Fruit fly (Drosophila melanogaster) whole organism, embryonic: ENCODE data around the gene Pmm2.

Experiments used
- BEAF-32 ChIP-seq: fragments of 200-800 bp; sonication (Bioruptor generic); optimal IDR thresholded peaks from 3 replicates; lab custom pipeline; 2017; ENCODE audit warnings: missing biosample characterization, missing genetic modification characterization, mild to moderate bottlenecking, moderate library complexity, missing genetic modification reagents
- Bdp1 ChIP-seq: fragments of 200-800 bp; sonication (Bioruptor generic); optimal IDR thresholded peaks from 3 replicates; lab custom pipeline; 2016; ENCODE audit warnings: missing biosample characterization, missing genetic modification characterization
- Bgb ChIP-seq: fragments of 200-800 bp; sonication (Bioruptor generic); IDR thresholded peaks from 2 replicates; pipeline ENCODE4 v1.3.6; 2022; ENCODE audit warnings: missing biosample characterization, missing genetic modification characterization; ENCODE audit not compliant: partially characterized antibody
- BtbVII ChIP-seq: fragments of 200-800 bp; sonication (Bioruptor generic); optimal IDR thresholded peaks from 3 replicates; lab custom pipeline; 2017; ENCODE audit warnings: missing biosample characterization, mild to moderate bottlenecking, missing genetic modification characterization
- CG10431 ChIP-seq: fragments of 200-800 bp; sonication (Bioruptor generic); optimal IDR thresholded peaks from 3 replicates; lab custom pipeline; 2018; ENCODE audit warnings: missing biosample characterization, mild to moderate bottlenecking, missing genetic modification characterization
- CG11695 ChIP-seq: fragments of 200-800 bp; sonication (Bioruptor generic); IDR thresholded peaks from 3 replicates; pipeline ENCODE4 v1.3.6; 2022; ENCODE audit warnings: missing biosample characterization, missing genetic modification characterization
- CG12769 ChIP-seq: fragments of 200-800 bp; sonication (Bioruptor generic); optimal IDR thresholded peaks from 2 replicates; lab custom pipeline; 2019; ENCODE audit warnings: missing biosample characterization, mild to moderate bottlenecking, missing genetic modification characterization, moderate library complexity
- CG13123 ChIP-seq: fragments of 200-800 bp; sonication (Bioruptor generic); optimal IDR thresholded peaks from 2 replicates; lab custom pipeline; 2016; ENCODE audit warnings: missing biosample characterization, missing genetic modification characterization
- CG15269 ChIP-seq: fragments of 200-800 bp; sonication (Bioruptor generic); optimal IDR thresholded peaks from 2 replicates; lab custom pipeline; 2018; ENCODE audit warnings: missing biosample characterization, mild to moderate bottlenecking, missing genetic modification characterization, moderate library complexity
- CG1602 ChIP-seq: fragments of 200-800 bp; sonication (Bioruptor generic); optimal IDR thresholded peaks from 3 replicates; lab custom pipeline; 2016; ENCODE audit warnings: missing biosample characterization, missing genetic modification characterization
- CG18599 ChIP-seq: fragments of 200-800 bp; sonication (Bioruptor generic); optimal IDR thresholded peaks from 3 replicates; lab custom pipeline; 2017; ENCODE audit warnings: missing biosample characterization, missing genetic modification characterization, mild to moderate bottlenecking, moderate library complexity, missing genetic modification reagents
- CG3726 ChIP-seq: fragments of 200-800 bp; sonication (Bioruptor generic); IDR thresholded peaks from 3 replicates; pipeline ENCODE4, ENCODE4 v1.3.6; 2022; ENCODE audit warnings: missing biosample characterization, missing genetic modification characterization
- CG3847 ChIP-seq: fragments of 200-800 bp; sonication (Bioruptor generic); IDR thresholded peaks from 2 replicates; pipeline ENCODE4 v1.3.6; 2022; ENCODE audit warnings: missing biosample characterization, missing genetic modification characterization
- CG4854 ChIP-seq: fragments of 200-800 bp; sonication (Bioruptor generic); optimal IDR thresholded peaks from 2 replicates; lab custom pipeline; 2016; ENCODE audit warnings: missing biosample characterization, missing genetic modification characterization, inconsistent platforms
- CG6654 ChIP-seq: fragments of 200-800 bp; sonication (Bioruptor generic); optimal IDR thresholded peaks from 2 replicates; lab custom pipeline; 2017; ENCODE audit warnings: missing biosample characterization, mild to moderate bottlenecking, missing genetic modification characterization
- CG7963 ChIP-seq: fragments of 200-800 bp; sonication (Bioruptor generic); IDR thresholded peaks from 3 replicates; pipeline ENCODE4 v1.3.6; 2022; ENCODE audit warnings: missing biosample characterization, missing genetic modification characterization; ENCODE audit not compliant: partially characterized antibody
- CG8290 ChIP-seq, 3 experiments: fragments of 200-800 bp; sonication (Bioruptor generic); optimal IDR thresholded peaks; 2 replicates each; lab custom pipeline; 2016 to 2019; ENCODE audit warnings: missing biosample characterization in 3 of 3, missing genetic modification characterization in 3 of 3, mild to moderate bottlenecking in 2 of 3, moderate library complexity in 1 of 3
- CG9215 ChIP-seq: fragments of 200-800 bp; sonication (Bioruptor generic); IDR thresholded peaks from 2 replicates; pipeline ENCODE4 v1.3.6; 2022; ENCODE audit warnings: missing biosample characterization, missing genetic modification characterization
- CHES-1-like ChIP-seq: fragments of 200-800 bp; sonication (Bioruptor generic); optimal IDR thresholded peaks from 2 replicates; lab custom pipeline; 2016; ENCODE audit warnings: missing biosample characterization, missing genetic modification characterization
- CTCF ChIP-seq: fragments of 200-800 bp; sonication (Bioruptor generic); optimal IDR thresholded peaks from 2 replicates; lab custom pipeline; 2017; ENCODE audit warnings: missing biosample characterization, mild to moderate bottlenecking, missing genetic modification characterization, moderate library complexity
- CoRest ChIP-seq: fragments of 200-800 bp; sonication (Bioruptor generic); optimal IDR thresholded peaks from 3 replicates; lab custom pipeline; 2018; ENCODE audit warnings: missing biosample characterization, mild to moderate bottlenecking, missing genetic modification characterization, moderate library complexity
- Dfd ChIP-seq, 2 experiments: fragments of >200 bp; optimal IDR thresholded peaks; 2 replicates each; lab custom pipeline; 2017; ENCODE audit warnings: missing biosample characterization in 2 of 2, missing genetic modification characterization in 2 of 2
- HLH3B ChIP-seq: fragments of 200-800 bp; sonication (Bioruptor generic); IDR thresholded peaks from 2 replicates; pipeline ENCODE4 v1.3.6; 2022; ENCODE audit warnings: missing biosample characterization, missing genetic modification characterization
- Hmr ChIP-seq: fragments of 200-800 bp; sonication (Bioruptor generic); optimal IDR thresholded peaks from 3 replicates; lab custom pipeline; 2017; ENCODE audit warnings: mild to moderate bottlenecking, missing biosample characterization, missing genetic modification reagents, missing genetic modification characterization
- MBD-R2 ChIP-seq: fragments of 200-800 bp; sonication (Bioruptor generic); IDR thresholded peaks from 2 replicates; pipeline ENCODE4 v1.3.6; 2022; ENCODE audit warnings: missing biosample characterization, missing genetic modification characterization
- Sox100B ChIP-seq: fragments of 200-800 bp; sonication (Bioruptor generic); optimal IDR thresholded peaks from 3 replicates; lab custom pipeline; 2018; ENCODE audit warnings: missing biosample characterization, mild to moderate bottlenecking, missing genetic modification characterization
- Xrp1 ChIP-seq: fragments of 200-800 bp; sonication (Bioruptor generic); IDR thresholded peaks from 2 replicates; pipeline ENCODE4 v1.3.6; 2022; ENCODE audit warnings: missing biosample characterization, missing genetic modification characterization
- ac ChIP-seq: fragments of 200-800 bp; sonication (Bioruptor generic); optimal IDR thresholded peaks from 3 replicates; lab custom pipeline; 2017; ENCODE audit warnings: missing biosample characterization, mild to moderate bottlenecking, missing genetic modification characterization
- ase ChIP-seq: fragments of 200-800 bp; sonication (Bioruptor generic); IDR thresholded peaks from 3 replicates; pipeline ENCODE4 v1.3.6; 2022; ENCODE audit warnings: missing biosample characterization, missing genetic modification characterization
- cg ChIP-seq: fragments of 200-800 bp; sonication (Bioruptor generic); optimal IDR thresholded peaks from 3 replicates; lab custom pipeline; 2019; ENCODE audit warnings: missing biosample characterization, mild to moderate bottlenecking, missing genetic modification characterization, moderate library complexity
- dysf ChIP-seq: fragments of 200-800 bp; sonication (Bioruptor generic); IDR thresholded peaks from 3 replicates; pipeline ENCODE4 v1.3.6; 2022; ENCODE audit warnings: missing biosample characterization, missing genetic modification characterization
- fd102C ChIP-seq: fragments of 200-800 bp; sonication (Bioruptor generic); optimal IDR thresholded peaks from 2 replicates; lab custom pipeline; 2018; ENCODE audit warnings: missing biosample characterization, mild to moderate bottlenecking, missing genetic modification characterization, moderate library complexity
- fd96Cb ChIP-seq: fragments of 200-800 bp; sonication (Bioruptor generic); optimal IDR thresholded peaks from 2 replicates; lab custom pipeline; 2018; ENCODE audit warnings: missing biosample characterization, mild to moderate bottlenecking, missing genetic modification characterization, moderate library complexity
- hth ChIP-seq: fragments of >200 bp; optimal IDR thresholded peaks from 2 replicates; lab custom pipeline; 2017; ENCODE audit warnings: inconsistent platforms
- kah ChIP-seq: fragments of 200-800 bp; sonication (Bioruptor generic); optimal IDR thresholded peaks from 2 replicates; lab custom pipeline; 2018; ENCODE audit warnings: missing biosample characterization, mild to moderate bottlenecking, missing genetic modification characterization
- klu ChIP-seq: fragments of 200-800 bp; sonication (Bioruptor generic); IDR thresholded peaks from 2 replicates; pipeline ENCODE4 v1.3.6; 2022; ENCODE audit warnings: missing biosample characterization, missing genetic modification characterization
- lilli ChIP-seq: fragments of 200-800 bp; sonication (Bioruptor generic); optimal IDR thresholded peaks from 3 replicates; lab custom pipeline; 2016; ENCODE audit warnings: missing biosample characterization, missing genetic modification characterization
- lola ChIP-seq, 3 experiments: fragments of >200 bp in 2 of 3; fragments of 200-800 bp in 1 of 3; sonication (Bioruptor generic) in 1 of 3; optimal IDR thresholded peaks; 2 replicates each; lab custom pipeline; 2017 to 2019; ENCODE audit warnings: missing biosample characterization in 3 of 3, missing genetic modification characterization in 3 of 3, mild to moderate bottlenecking in 1 of 3, moderate library complexity in 1 of 3
- onecut ChIP-seq: fragments of 200-800 bp; sonication (Bioruptor generic); IDR thresholded peaks from 2 replicates; pipeline ENCODE4 v1.3.6; 2022; ENCODE audit warnings: missing biosample characterization, missing genetic modification characterization
- pfk ChIP-seq: fragments of 200-800 bp; sonication (Bioruptor generic); optimal IDR thresholded peaks from 2 replicates; lab custom pipeline; 2018; ENCODE audit warnings: missing biosample characterization, mild to moderate bottlenecking, missing genetic modification characterization, moderate library complexity
- phol ChIP-seq: fragments of 200-800 bp; sonication (Bioruptor generic); optimal IDR thresholded peaks from 3 replicates; lab custom pipeline; 2018; ENCODE audit warnings: missing biosample characterization, mild to moderate bottlenecking, missing genetic modification characterization, moderate library complexity
- psq ChIP-seq: fragments of 200-800 bp; sonication (Bioruptor generic); optimal IDR thresholded peaks from 2 replicates; lab custom pipeline; 2017; ENCODE audit warnings: missing biosample characterization, missing genetic modification characterization
- sc ChIP-seq, 3 experiments: fragments of >200 bp in 2 of 3; fragments of 200-800 bp in 1 of 3; sonication (Bioruptor generic) in 1 of 3; optimal IDR thresholded peaks; 2 replicates in 2 of 3; 3 replicates in 1 of 3; lab custom pipeline; 2017; ENCODE audit warnings: mild to moderate bottlenecking in 1 of 3, missing biosample characterization in 1 of 3, missing genetic modification characterization in 1 of 3, missing genetic modification reagents in 1 of 3
- slp2 ChIP-seq: fragments of 200-800 bp; sonication (Bioruptor generic); optimal IDR thresholded peaks from 2 replicates; lab custom pipeline; 2016; ENCODE audit warnings: missing biosample characterization, missing genetic modification characterization
- tna ChIP-seq: fragments of 200-800 bp; sonication (Bioruptor generic); IDR thresholded peaks from 2 replicates; pipeline ENCODE4 v1.3.6; 2022; ENCODE audit warnings: missing biosample characterization, missing genetic modification characterization; ENCODE audit not compliant: partially characterized antibody
- vfl ChIP-seq: fragments of 200-800 bp; sonication (Bioruptor generic); optimal IDR thresholded peaks from 2 replicates; lab custom pipeline; 2016; ENCODE audit warnings: missing biosample characterization, missing genetic modification characterization
- zen ChIP-seq: fragments of 200-800 bp; sonication (Bioruptor generic); optimal IDR thresholded peaks from 3 replicates; lab custom pipeline; 2018; ENCODE audit warnings: missing biosample characterization, mild to moderate bottlenecking, missing genetic modification characterization, moderate library complexity

Pmm2 gene

dm6 chr3L:12489952-12490351 lies 44.4 kb upstream of the Pmm2 start (continued):
- TF ChIP-seq fd96Cb = no peak
- TF ChIP-seq cg (GFP tag; lab: Kevin White, UChicago) = no peak
- TF ChIP-seq dysf (GFP tag; lab: Robert Waterston, UW) = no peak
- TF ChIP-seq CG18599 (GFP tag; lab: Kevin White, UChicago) = no peak
- TF ChIP-seq onecut (GFP tag; lab: Robert Waterston, UW) = no peak
- no peak for TF ChIP-seq hth (lab: Kevin White, UChicago)
- no peak for TF ChIP-seq slp2 (GFP tag; lab: Kevin White, UChicago)

dm6 chr3L:12490418-12491035 lies 43.9 kb upstream of the Pmm2 start, which contains the start of gene CG10660:
Gene CG10660, minus strand, starts transcription at chr3L:12490676.
- TF ChIP-seq CG15269 (tag; lab: Kevin White, UChicago) (peak; percentile 91), CG3726 (0 out of 3 replicates have a peak, but pooled peaks have one; percentile 53), lilli (GFP tag; lab: Kevin White, UChicago) (peak; percentile 88), Sox100B (GFP tag; lab: Kevin White, UChicago) (peak; percentile 84), Bgb (no peak), ase (GFP tag; lab: Robert Waterston, UW) (peak; percentile 79), sc (optimal IDR thresholded peaks at IDR 0.05; lab: Kevin White, UChicago) (no peak), sc (GFP tag; optimal IDR thresholded peaks at IDR 0.05; lab: Kevin White, UChicago) (peak; percentile 85), CG8290 (GFP tag; optimal IDR thresholded peaks at IDR 0.05; lab: Kevin White, UChicago) (no peak), CG8290 (tag; optimal IDR thresholded peaks at IDR 0.05; lab: Kevin White, UChicago) (peak in 1 of 2 experiments; percentile 91), BtbVII (peak; percentile 64), CHES-1-like (peak; percentile 38), Bdp1 (GFP tag; lab: Kevin White, UChicago) (peak; percentile 50), CG4854 (GFP tag; lab: Kevin White, UChicago) (peak; percentile 77), CG7963 (no peak), klu (GFP tag; lab: Robert Waterston, UW) (peak; percentile 23; the same call in 1 of the 2 replicates), CG9215 (GFP tag; lab: Robert Waterston, UW) (peak; percentile 46; the same call in 1 of the 2 replicates), fd102C (GFP tag; lab: Kevin White, UChicago) (no peak), BEAF-32 (GFP tag; lab: Kevin White, UChicago) (no peak), CG11695 (peak; percentile 87), MBD-R2 (GFP tag; lab: Robert Waterston, UW) (peak; percentile 54; the same call in 1 of the 2 replicates), slp2 (GFP tag; lab: Kevin White, UChicago) (peak; percentile 68), kah (GFP tag; lab: Kevin White, UChicago) (peak; percentile 66), CG1602 (GFP tag; lab: Kevin White, UChicago) (peak; percentile 86), Dfd (GFP tag; optimal IDR thresholded peaks at IDR 0.05; lab: Kevin White, UChicago) (no peak), Hmr (GFP tag; lab: Kevin White, UChicago) (peak; percentile 89), ac (peak; percentile 34), phol (tag; lab: Kevin White, UChicago) (peak; percentile 86), tna (no peak), HLH3B (GFP tag; lab: Robert Waterston, UW) (peak; percentile 92), vfl (GFP tag; lab: Kevin White, UChicago) (peak; percentile 11), zen (tag; lab: Kevin White, UChicago) (peak; percentile 67), lola (GFP tag; optimal IDR thresholded peaks at IDR 0.05; lab: Kevin White, UChicago) (peak in 1 of 3 experiments; percentile 86), Xrp1 (GFP tag; lab: Robert Waterston, UW) (peak; percentile 91), CG12769 (tag; lab: Kevin White, UChicago) (peak; percentile 90), CG6654 (GFP tag; lab: Kevin White, UChicago) (peak; percentile 78), CG3847 (GFP tag; lab: Robert Waterston, UW) (peak; percentile 72), pfk (GFP tag; lab: Kevin White, UChicago) (no peak), CoRest (tag; lab: Kevin White, UChicago) (peak; percentile 87), CG13123 (GFP tag; lab: Kevin White, UChicago) (peak; percentile 27), psq (GFP tag; lab: Kevin White, UChicago) (peak; percentile 65), CTCF (GFP tag; lab: Kevin White, UChicago) (peak; percentile 41), CG10431 (peak; percentile 73)
